Worm (Caenorhabditis elegans) whole organism, L2 larva: ENCODE results near the gene C28A5.2.

Experiments
- fos-1 ChIP-seq: fragments of 150-350 bp; optimal IDR thresholded peaks from 2 replicates; lab custom pipeline; 2014; ENCODE audit warnings: missing biosample characterization, missing genetic modification characterization
- nhr-23 ChIP-seq: fragments of 150-350 bp; optimal IDR thresholded peaks from 2 replicates; lab custom pipeline; 2014; ENCODE audit warnings: missing biosample characterization, missing genetic modification reagents, missing genetic modification characterization
- nhr-237 ChIP-seq: fragments of 150-350 bp; optimal IDR thresholded peaks from 2 replicates; lab custom pipeline; 2014; ENCODE audit warnings: missing biosample characterization, missing genetic modification characterization
- nhr-25 ChIP-seq: fragments of 150-350 bp; sonication (generic microtip); optimal IDR thresholded peaks from 3 replicates; lab custom pipeline; 2014; ENCODE audit warnings: missing biosample characterization, missing genetic modification characterization
- unc-55 ChIP-seq: fragments of 150-350 bp; sonication (generic microtip); optimal IDR thresholded peaks from 3 replicates; lab custom pipeline; 2014; ENCODE audit warnings: missing biosample characterization, missing genetic modification reagents, missing genetic modification characterization
- unc-62 ChIP-seq: fragments of 150-350 bp; optimal IDR thresholded peaks from 2 replicates; lab custom pipeline; 2014; ENCODE audit warnings: missing biosample characterization, missing genetic modification reagents, missing genetic modification characterization

DNA sequence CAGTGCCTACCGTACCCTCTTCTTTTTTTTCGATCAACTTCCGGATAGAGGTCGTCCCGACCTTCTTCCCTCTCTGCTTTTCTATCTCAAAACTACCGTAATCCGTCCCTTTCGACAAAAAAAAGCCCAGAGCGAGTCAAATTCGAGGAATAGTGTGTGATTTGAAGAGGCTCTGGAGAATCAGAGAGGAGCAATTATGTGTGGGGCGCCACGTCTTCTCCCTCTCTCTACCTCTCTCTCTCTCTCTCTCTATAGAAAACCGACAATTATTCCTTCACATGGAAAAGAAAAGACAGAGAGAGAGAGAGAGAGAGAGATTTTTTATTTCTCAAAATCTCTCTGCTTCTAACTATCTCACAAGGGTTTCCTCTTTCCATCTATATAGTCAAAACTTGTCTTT is 17.2 kb upstream of the C28A5.2 start:
- no peak for TF ChIP-seq unc-62 (GFP tag; lab: Kevin White, UChicago)
- no peak for TF ChIP-seq nhr-237 (tag; lab: Kevin White, UChicago)
- no peak for TF ChIP-seq fos-1 (tag; lab: Kevin White, UChicago)
- no peak for TF ChIP-seq nhr-23
- TF ChIP-seq nhr-25 (tag; lab: Kevin White, UChicago), result peak; percentile 79
- no peak for TF ChIP-seq unc-55 (GFP tag; lab: Kevin White, UChicago)
